Worm (Caenorhabditis elegans) whole organism, young adult: ENCODE data around the gene H39E23.2.

Source experiments
- B0019.2 ChIP-seq: fragments of 200-800 bp; sonication (Bioruptor generic); conservative IDR thresholded peaks from 2 replicates; pipeline ENCODE4 v1.3.6; 2022; ENCODE audit warnings: missing genetic modification reagents, missing genetic modification characterization, missing compliant biosample characterization
- B0261.1 ChIP-seq: sonication (generic microtip); optimal IDR thresholded peaks from 2 replicates; lab custom pipeline; 2016; ENCODE audit warnings: mild to moderate bottlenecking, missing genetic modification characterization, moderate library complexity, missing compliant biosample characterization
- B0336.3 ChIP-seq: fragments of 200-800 bp; sonication (Bioruptor generic); IDR thresholded peaks from 2 replicates; pipeline ENCODE4 v1.3.6; 2022; ENCODE audit warnings: missing genetic modification characterization, missing compliant biosample characterization
- C06A6.2 ChIP-seq: fragments of 200-800 bp; sonication (Bioruptor generic); conservative IDR thresholded peaks from 2 replicates; pipeline ENCODE4 v1.3.6; 2022; ENCODE audit warnings: missing genetic modification characterization, missing compliant biosample characterization
- F52B5.7 ChIP-seq: sonication (generic microtip); optimal IDR thresholded peaks from 2 replicates; lab custom pipeline; 2016; ENCODE audit warnings: mild to moderate bottlenecking, missing genetic modification characterization, missing compliant biosample characterization
- F57C9.4 ChIP-seq: sonication (generic microtip); optimal IDR thresholded peaks from 2 replicates; lab custom pipeline; 2017; ENCODE audit warnings: mild to moderate bottlenecking, missing genetic modification characterization, missing compliant biosample characterization
- K11D2.4 ChIP-seq: fragments of 200-800 bp; sonication (Bioruptor generic); IDR thresholded peaks from 2 replicates; pipeline ENCODE4 v1.3.6; 2022; ENCODE audit warnings: missing genetic modification reagents, missing genetic modification characterization, missing compliant biosample characterization
- Y79H2A.3 ChIP-seq: fragments of 200-800 bp; sonication (Bioruptor generic); conservative IDR thresholded peaks from 2 replicates; pipeline ENCODE4 v1.3.6; 2022; ENCODE audit warnings: missing genetic modification reagents, missing genetic modification characterization, missing compliant biosample characterization
- ama-1 ChIP-seq, 3 experiments: fragments of 150-350 bp in 1 of 3; sonication (generic microtip) in 2 of 3; optimal IDR thresholded peaks; 2 replicates each; lab custom pipeline; 2014 to 2018; ENCODE audit warnings: missing biosample characterization in 2 of 3, missing genetic modification characterization in 2 of 3, missing genetic modification reagents in 2 of 3
- aptf-3 ChIP-seq: fragments of 200-800 bp; sonication (Bioruptor generic); IDR thresholded peaks from 2 replicates; pipeline ENCODE4 v1.3.6; 2022; ENCODE audit warnings: missing genetic modification characterization, missing compliant biosample characterization
- atf-7 ChIP-seq: sonication (generic microtip); optimal IDR thresholded peaks from 2 replicates; lab custom pipeline; 2017; ENCODE audit warnings: mild to moderate bottlenecking, missing genetic modification characterization, missing compliant biosample characterization
- attf-3 ChIP-seq: fragments of 200-800 bp; sonication (Bioruptor generic); conservative IDR thresholded peaks from 2 replicates; pipeline ENCODE4 v1.3.6; 2022; ENCODE audit warnings: missing genetic modification reagents, missing genetic modification characterization, missing compliant biosample characterization
- bed-1 ChIP-seq: fragments of 200-800 bp; sonication (Bioruptor generic); IDR thresholded peaks from 2 replicates; pipeline ENCODE4 v1.3.6; 2022; ENCODE audit warnings: missing genetic modification reagents, missing genetic modification characterization, missing compliant biosample characterization
- cebp-1 ChIP-seq, 2 experiments: fragments of 200-800 bp in 1 of 2; sonication (Bioruptor generic) in 1 of 2; sonication (generic microtip) in 1 of 2; IDR thresholded peaks in 1 of 2; optimal IDR thresholded peaks in 1 of 2; 2 replicates each; pipeline versions ENCODE4 v1.3.6 to Lab custom; 2017 to 2022; ENCODE audit warnings: missing compliant biosample characterization in 2 of 2, missing genetic modification characterization in 2 of 2, mild to moderate bottlenecking in 1 of 2, missing genetic modification reagents in 1 of 2, moderate library complexity in 1 of 2
- ceh-79 ChIP-seq: sonication (generic microtip); optimal IDR thresholded peaks from 2 replicates; lab custom pipeline; 2017; ENCODE audit warnings: mild to moderate bottlenecking, missing genetic modification characterization, missing compliant biosample characterization
- egl-18 ChIP-seq: fragments of 200-800 bp; sonication (Bioruptor generic); IDR thresholded peaks from 2 replicates; pipeline ENCODE4 v1.3.6; 2022; ENCODE audit warnings: missing genetic modification reagents, missing genetic modification characterization, missing compliant biosample characterization
- egrh-3 ChIP-seq: fragments of 200-800 bp; sonication (Bioruptor generic); IDR thresholded peaks from 2 replicates; pipeline ENCODE4 v1.3.6; 2022; ENCODE audit warnings: missing genetic modification reagents, missing genetic modification characterization, missing compliant biosample characterization
- ekl-4 ChIP-seq: fragments of 200-800 bp; sonication (Bioruptor generic); IDR thresholded peaks from 2 replicates; pipeline ENCODE4 v1.3.6; 2022; ENCODE audit warnings: missing genetic modification reagents, missing genetic modification characterization, missing compliant biosample characterization
- him-1 ChIP-seq: sonication (generic microtip); optimal IDR thresholded peaks from 2 replicates; lab custom pipeline; 2016; ENCODE audit warnings: missing genotype, missing genetic modification reagents, missing genetic modification characterization, missing compliant biosample characterization
- hlh-12 ChIP-seq: sonication (generic microtip); optimal IDR thresholded peaks from 2 replicates; lab custom pipeline; 2016; ENCODE audit warnings: missing genetic modification characterization, missing compliant biosample characterization
- hmg-1.2 ChIP-seq: fragments of 200-800 bp; sonication (Bioruptor generic); IDR thresholded peaks from 2 replicates; pipeline ENCODE4 v1.3.6; 2022; ENCODE audit warnings: missing genetic modification reagents, missing genetic modification characterization, missing compliant biosample characterization
- hrde-1 ChIP-seq: sonication (generic microtip); optimal IDR thresholded peaks from 2 replicates; lab custom pipeline; 2016; ENCODE audit warnings: missing genetic modification characterization, mild to moderate bottlenecking, missing compliant biosample characterization, moderate library complexity, missing genotype, missing genetic modification reagents, borderline replicate concordance
- lag-1 ChIP-seq: fragments of 200-800 bp; sonication (Bioruptor generic); IDR thresholded peaks from 2 replicates; pipeline ENCODE4 v1.3.6; 2022; ENCODE audit warnings: missing genetic modification reagents, missing genetic modification characterization, missing compliant biosample characterization
- mel-28 ChIP-seq: sonication (generic microtip); optimal IDR thresholded peaks from 2 replicates; lab custom pipeline; 2016; ENCODE audit warnings: borderline replicate concordance, mild to moderate bottlenecking, missing genetic modification characterization, missing compliant biosample characterization
- nhr-120 ChIP-seq: fragments of 200-800 bp; sonication (Bioruptor generic); IDR thresholded peaks from 2 replicates; pipeline ENCODE4 v1.3.6; 2022; ENCODE audit warnings: missing genetic modification characterization, missing compliant biosample characterization
- nhr-179 ChIP-seq: sonication (generic microtip); optimal IDR thresholded peaks from 2 replicates; lab custom pipeline; 2016; ENCODE audit warnings: mild to moderate bottlenecking, missing genetic modification characterization, missing compliant biosample characterization
- nhr-27 ChIP-seq: fragments of 200-800 bp; sonication (Bioruptor generic); optimal IDR thresholded peaks from 2 replicates; lab custom pipeline; 2018; ENCODE audit warnings: mild to moderate bottlenecking, missing genetic modification characterization, moderate library complexity, missing compliant biosample characterization
- nhr-80 ChIP-seq: sonication (generic microtip); optimal IDR thresholded peaks from 2 replicates; lab custom pipeline; 2016; ENCODE audit warnings: missing genetic modification characterization, missing compliant biosample characterization
- pbrm-1 ChIP-seq: fragments of 200-800 bp; sonication (Bioruptor generic); IDR thresholded peaks from 2 replicates; pipeline ENCODE4 v1.3.6; 2022; ENCODE audit warnings: missing genetic modification reagents, missing genetic modification characterization, missing compliant biosample characterization
- rpc-1 ChIP-seq, 2 experiments: fragments of 150-350 bp in 1 of 2; sonication (generic microtip) in 1 of 2; optimal IDR thresholded peaks; 2 replicates each; lab custom pipeline; 2014 to 2018; ENCODE audit warnings: missing biosample characterization in 1 of 2, missing genetic modification characterization in 1 of 2, missing genetic modification reagents in 1 of 2, missing genotype in 1 of 2
- snpc-3.4 ChIP-seq: sonication (generic microtip); optimal IDR thresholded peaks from 2 replicates; lab custom pipeline; 2017; ENCODE audit warnings: missing genetic modification characterization, mild to moderate bottlenecking, missing compliant biosample characterization, antibody characterized with exemption, moderate library complexity, missing genotype, missing genetic modification reagents
- unc-130 ChIP-seq: sonication (generic microtip); optimal IDR thresholded peaks from 2 replicates; lab custom pipeline; 2016; ENCODE audit warnings: missing genetic modification reagents, missing genetic modification characterization, missing compliant biosample characterization
- zfh-2 ChIP-seq: fragments of 200-800 bp; sonication (Bioruptor generic); conservative IDR thresholded peaks from 2 replicates; pipeline ENCODE4 v1.3.6; 2022; ENCODE audit warnings: missing genetic modification reagents, missing genetic modification characterization, missing compliant biosample characterization
- ztf-28 ChIP-seq: fragments of 200-800 bp; sonication (Bioruptor generic); IDR thresholded peaks from 2 replicates; pipeline ENCODE4 v1.3.6; 2022; ENCODE audit warnings: missing genetic modification reagents, missing genetic modification characterization, missing compliant biosample characterization
- ztf-6 ChIP-seq: fragments of 200-800 bp; sonication (Bioruptor generic); IDR thresholded peaks from 2 replicates; pipeline ENCODE4 v1.3.6; 2022; ENCODE audit warnings: missing genetic modification reagents, missing genetic modification characterization, missing compliant biosample characterization

The H39E23.2 gene

ce11 chrV:14103970-14104369 is 6.2 kb upstream of the H39E23.2 start, which contains the start of gene D1086.9:
Gene D1086.9, plus strand, starts transcription at chrV:14104270.
- TF ChIP-seq hmg-1.2 (GFP tag; lab: Robert Waterston, UW) (no peak), F57C9.4 (tag; lab: Kevin White, UChicago) (no peak), ztf-6 (GFP tag; lab: Robert Waterston, UW) (no peak), him-1 (no peak), snpc-3.4 (no peak)
- TF ChIP-seq, all 124 proteins: peak for 0

- TF ChIP-seq him-1, result no peak
- TF ChIP-seq F52B5.7 (tag; lab: Kevin White, UChicago), result no peak
Measured at ce11 chrV:14107511-14107910, 2.6 kb upstream of the H39E23.2 start, which contains the start of gene H39E23.3. Gene H39E23.3, plus strand, starts transcription at chrV:14107811.

- no peak for TF ChIP-seq aptf-3 (GFP tag; lab: Robert Waterston, UW)
- TF ChIP-seq egl-18 (GFP tag; lab: Robert Waterston, UW), result no peak
- TF ChIP-seq lag-1 (GFP tag; lab: Robert Waterston, UW), result no peak
- no peak for TF ChIP-seq ekl-4 (GFP tag; lab: Robert Waterston, UW)
- TF ChIP-seq K11D2.4 (GFP tag; lab: Robert Waterston, UW), result peak; percentile 26; the same call in 1 of the 2 replicates
- TF ChIP-seq nhr-179 (tag; lab: Kevin White, UChicago), result no peak
- TF ChIP-seq zfh-2 (GFP tag; lab: Robert Waterston, UW), result peak; percentile 58; the same call in 1 of the 2 replicates
- no peak for TF ChIP-seq mel-28 (tag; lab: Kevin White, UChicago)
- no peak for TF ChIP-seq unc-130 (GFP tag; lab: Kevin White, UChicago)
- TF ChIP-seq egrh-3 (GFP tag; lab: Robert Waterston, UW), result peak; percentile 24; the same call in 1 of the 2 replicates
- no peak for TF ChIP-seq atf-7
- TF ChIP-seq hrde-1 (tag; lab: Kevin White, UChicago), result no peak
- TF ChIP-seq C06A6.2 (GFP tag; lab: Robert Waterston, UW), result no peak
- TF ChIP-seq ztf-28, result no peak
- TF ChIP-seq bed-1 (GFP tag; lab: Robert Waterston, UW), result no peak
Measured at ce11 chrV:14120674-14121073, 10.5 kb downstream of the H39E23.2 start.

ce11 chrV:14123176-14123575 is 13.0 kb downstream of the H39E23.2 start:
- TF ChIP-seq ztf-6 (GFP tag; lab: Robert Waterston, UW) (no peak), B0019.2 (GFP tag; lab: Robert Waterston, UW) (no peak), C06A6.2 (GFP tag; lab: Robert Waterston, UW) (no peak), ama-1 (optimal IDR thresholded peaks at IDR 0.05; lab: Kevin White, UChicago) (no peak), ama-1 (GFP tag; optimal IDR thresholded peaks at IDR 0.05; lab: Kevin White, UChicago) (no peak), hmg-1.2 (GFP tag; lab: Robert Waterston, UW) (no peak), nhr-120 (GFP tag; lab: Robert Waterston, UW) (no peak), hrde-1 (tag; lab: Kevin White, UChicago) (no peak), pbrm-1 (no peak), rpc-1 (optimal IDR thresholded peaks at IDR 0.05; lab: Kevin White, UChicago) (no peak), rpc-1 (tag; optimal IDR thresholded peaks at IDR 0.05; lab: Kevin White, UChicago) (no peak), cebp-1 (GFP tag; IDR thresholded peaks at IDR 0.05; lab: Robert Waterston, UW) (no peak), cebp-1 (tag; optimal IDR thresholded peaks at IDR 0.05; lab: Kevin White, UChicago) (no peak), attf-3 (no peak), Y79H2A.3 (GFP tag; lab: Robert Waterston, UW) (no peak), ceh-79 (tag; lab: Kevin White, UChicago) (no peak), nhr-80 (no peak), hlh-12 (no peak), B0261.1 (tag; lab: Kevin White, UChicago) (no peak), B0336.3 (GFP tag; lab: Robert Waterston, UW) (no peak), nhr-27 (tag; lab: Kevin White, UChicago) (no peak)
